Worm (Caenorhabditis elegans): Measurements from ENCODE around the gene T27E4.5.

T27E4.5 gene

DNA sequence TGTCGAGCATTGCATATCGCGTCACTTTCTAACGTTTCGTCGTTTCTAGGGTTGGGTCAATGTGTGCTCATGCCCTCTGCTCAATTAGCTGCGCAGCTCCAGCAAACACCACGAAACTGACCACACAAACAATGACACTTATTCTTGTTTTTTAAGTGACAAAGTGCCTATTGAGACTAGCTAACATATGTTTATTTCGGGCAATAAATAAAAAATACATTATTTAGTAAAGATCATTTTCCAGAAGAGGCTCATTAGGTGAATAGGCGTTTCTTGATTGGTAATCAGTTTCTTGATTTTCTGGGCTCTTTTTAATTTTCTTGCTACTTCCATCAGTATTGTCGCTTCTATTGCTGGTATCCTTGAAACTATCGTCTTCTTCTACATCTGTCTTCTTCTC, at the start of gene T27E4.5:
Gene T27E4.5, minus strand, starts transcription at position 101 of the 400 bp plus-strand sequence.
- TF ChIP-seq Y56A3A.18 (GFP tag; IDR thresholded peaks at IDR 0.05) (no peak), dpff-1 (tag; optimal IDR thresholded peaks at IDR 0.05) (no peak), Y53F4B.3 (GFP tag; IDR thresholded peaks at IDR 0.05) (no peak), pbrm-1 (GFP tag; IDR thresholded peaks at IDR 0.05) (no peak), egrh-3 (GFP tag; IDR thresholded peaks at IDR 0.05) (no peak)

- no peak for TF ChIP-seq ztf-3 (GFP tag; optimal IDR thresholded peaks at IDR 0.05)
- TF ChIP-seq ceh-58 (GFP tag; IDR thresholded peaks at IDR 0.05): no peak
- no peak for TF ChIP-seq T07F8.4 (tag; optimal IDR thresholded peaks at IDR 0.05)
- no peak for TF ChIP-seq snpc-1.1 (tag; optimal IDR thresholded peaks at IDR 0.05; ENCODE audit: insufficient read depth)
- no peak for TF ChIP-seq egrh-3 (GFP tag; IDR thresholded peaks at IDR 0.05)
- TF ChIP-seq ztf-25 (GFP tag; IDR thresholded peaks at IDR 0.05): no peak
- no peak for TF ChIP-seq Y56A3A.18 (GFP tag; IDR thresholded peaks at IDR 0.05)
- TF ChIP-seq tlf-1 (GFP tag; optimal IDR thresholded peaks at IDR 0.05): no peak
- TF ChIP-seq lin-54 (GFP tag; optimal IDR thresholded peaks at IDR 0.05): no peak
- no peak for TF ChIP-seq bed-2 (GFP tag; IDR thresholded peaks at IDR 0.05)
- TF ChIP-seq F22D6.2 (tag; optimal IDR thresholded peaks at IDR 0.05): no peak
- no peak for TF ChIP-seq let-607 (tag; optimal IDR thresholded peaks at IDR 0.05)
- TF ChIP-seq somi-1 (GFP tag; optimal IDR thresholded peaks at IDR 0.05): no peak
- no peak for TF ChIP-seq ceh-40 (GFP tag; IDR thresholded peaks at IDR 0.05)
- TF ChIP-seq unc-130 (GFP tag; optimal IDR thresholded peaks at IDR 0.05): no peak
- TF ChIP-seq sea-2 (GFP tag; IDR thresholded peaks at IDR 0.05): no peak
- no peak for TF ChIP-seq ztf-22 (GFP tag; optimal IDR thresholded peaks at IDR 0.05)
- no peak for TF ChIP-seq T26A5.8 (tag; optimal IDR thresholded peaks at IDR 0.05)
- TF ChIP-seq zfh-2 (GFP tag; conservative IDR thresholded peaks at IDR 0.05): no peak
These were observed 42.9 kb upstream of the T27E4.5 start, which contains the start of gene F21C10.7 for ce11 chrV:9112467-9112866. F21C10.7 (plus strand) TSS chrV:9112767.

ce11 chrV:9111957-9112356, 42.4 kb upstream of the T27E4.5 start:
- TF ChIP-seq ccch-3 (GFP tag; optimal IDR thresholded peaks at IDR 0.05) (no peak), T26A5.8 (tag; optimal IDR thresholded peaks at IDR 0.05) (no peak), snpc-1.3 (tag; optimal IDR thresholded peaks at IDR 0.05; ENCODE audit: insufficient read depth) (no peak), hlh-12 (tag; optimal IDR thresholded peaks at IDR 0.05) (no peak), ceh-79 (tag; optimal IDR thresholded peaks at IDR 0.05) (no peak), mel-28 (tag; optimal IDR thresholded peaks at IDR 0.05; ENCODE audit: borderline replicate concordance) (no peak), madf-3 (GFP tag; IDR thresholded peaks at IDR 0.05) (no peak), rpc-1 (optimal IDR thresholded peaks at IDR 0.05) (no peak), rpc-1 (tag; optimal IDR thresholded peaks at IDR 0.05) (no peak), snpc-4 (GFP tag; optimal IDR thresholded peaks at IDR 0.05) (no peak), snpc-4 (tag; optimal IDR thresholded peaks at IDR 0.05) (no peak), ceh-58 (GFP tag; IDR thresholded peaks at IDR 0.05) (no peak), nfya-1 (tag; optimal IDR thresholded peaks at IDR 0.05; ENCODE audit: borderline replicate concordance, insufficient read depth) (no peak), snpc-3.4 (tag; optimal IDR thresholded peaks at IDR 0.05) (no peak), madf-8 (GFP tag; conservative IDR thresholded peaks at IDR 0.05) (no peak)

- no peak for TF ChIP-seq Y95B8A.8 (GFP tag; IDR thresholded peaks at IDR 0.05)
- no peak for TF ChIP-seq nhr-27 (tag; optimal IDR thresholded peaks at IDR 0.05)
- no peak for TF ChIP-seq F23B12.7 (tag; optimal IDR thresholded peaks at IDR 0.05; ENCODE audit: insufficient read depth)
- TF ChIP-seq snpc-1.1 (tag; optimal IDR thresholded peaks at IDR 0.05; ENCODE audit: insufficient read depth): no peak
- no peak for TF ChIP-seq nfya-2 (GFP tag; IDR thresholded peaks at IDR 0.05)
- TF ChIP-seq C06A6.2 (GFP tag; conservative IDR thresholded peaks at IDR 0.05): no peak
- no peak for TF ChIP-seq lin-54 (GFP tag; optimal IDR thresholded peaks at IDR 0.05)
- TF ChIP-seq nfya-1 (tag; optimal IDR thresholded peaks at IDR 0.05; ENCODE audit: borderline replicate concordance, insufficient read depth): no peak
- no peak for TF ChIP-seq mes-4 (tag; optimal IDR thresholded peaks at IDR 0.05)
- no peak for TF ChIP-seq ets-4 (GFP tag; optimal IDR thresholded peaks at IDR 0.05)
- TF ChIP-seq madf-3 (GFP tag; IDR thresholded peaks at IDR 0.05): no peak
- TF ChIP-seq madf-10 (tag; optimal IDR thresholded peaks at IDR 0.05): no peak
- no peak for TF ChIP-seq nhr-80 (tag; optimal IDR thresholded peaks at IDR 0.05)
- no peak for TF ChIP-seq F22D6.2 (tag; optimal IDR thresholded peaks at IDR 0.05)
- no peak for TF ChIP-seq egl-44 (GFP tag; IDR thresholded peaks at IDR 0.05)
These were observed 39.7 kb upstream of the T27E4.5 start, which contains the start of gene pqn-31 for ce11 chrV:9109281-9109680. pqn-31 (plus strand) TSS chrV:9109581.

Data from whole organism, young adult.